Fruit fly (Drosophila melanogaster): ENCODE results near the gene CG14780.

Gene CG14780

dm6 chrX:1517618-1518017, 45.3 kb downstream of the CG14780 start (continued):
- TF ChIP-seq tin (GFP tag; optimal IDR thresholded peaks at IDR 0.05) (peak; percentile 34), ro (GFP tag; IDR thresholded peaks at IDR 0.05) (no peak), CG14014 (GFP tag; IDR thresholded peaks at IDR 0.05) (peak; percentile 41; the same call in 1 of the 2 replicates), danr (GFP tag; IDR thresholded peaks at IDR 0.05) (no peak), tna (GFP tag; IDR thresholded peaks at IDR 0.05; ENCODE audit: partially characterized antibody) (peak; percentile 77), rib (GFP tag; IDR thresholded peaks at IDR 0.05) (no peak), Ets65A (GFP tag) (peak; percentile 86), CG17361 (GFP tag; IDR thresholded peaks at IDR 0.05) (no peak), her (GFP tag; optimal IDR thresholded peaks at IDR 0.05) (peak; percentile 62), CG11560 (tag; IDR thresholded peaks at IDR 0.05) (no peak), maf-S (GFP tag; optimal IDR thresholded peaks at IDR 0.05) (no peak), CG6813 (GFP tag; optimal IDR thresholded peaks at IDR 0.05) (peak; percentile 42), dimm (GFP tag; IDR thresholded peaks at IDR 0.05) (no peak), phol (tag; optimal IDR thresholded peaks at IDR 0.05) (no peak), Doc2 (GFP tag; IDR thresholded peaks at IDR 0.05) (no peak), fu2 (GFP tag; optimal IDR thresholded peaks at IDR 0.05) (no peak), Dip3 (GFP tag; optimal IDR thresholded peaks at IDR 0.05) (no peak), CG43689 (GFP tag; IDR thresholded peaks at IDR 0.05) (no peak), CG2202 (tag; optimal IDR thresholded peaks at IDR 0.05) (no peak), CG8944 (GFP tag; optimal IDR thresholded peaks at IDR 0.05) (no peak), trem (tag; optimal IDR thresholded peaks at IDR 0.05) (no peak), Lpt (GFP tag; optimal IDR thresholded peaks at IDR 0.05) (no peak), luna (GFP tag; optimal IDR thresholded peaks at IDR 0.05) (no peak), CG8478 (optimal IDR thresholded peaks at IDR 0.05) (no peak), ind (GFP tag; optimal IDR thresholded peaks at IDR 0.05) (peak; percentile 12), CG2129 (GFP tag; IDR thresholded peaks at IDR 0.05; ENCODE audit: partially characterized antibody) (peak; percentile 88), pnt (GFP tag; optimal IDR thresholded peaks at IDR 0.05) (no peak), CG10366 (GFP tag; IDR thresholded peaks at IDR 0.05) (peak; percentile 37; the same call in 1 of the 2 replicates), CG31365 (tag; optimal IDR thresholded peaks at IDR 0.05) (no peak), Dp (GFP tag; optimal IDR thresholded peaks at IDR 0.05) (no peak), oc (tag; optimal IDR thresholded peaks at IDR 0.05) (no peak), CG7271 (tag; optimal IDR thresholded peaks at IDR 0.05) (no peak), H2.0 (GFP tag; IDR thresholded peaks at IDR 0.05) (0 out of 2 replicates have a peak, but pooled peaks have one; percentile 12), fd102C (GFP tag; optimal IDR thresholded peaks at IDR 0.05) (no peak), HLH4C (GFP tag; IDR thresholded peaks at IDR 0.05; ENCODE audit: partially characterized antibody) (peak; percentile 82), GATAe (GFP tag; conservative IDR thresholded peaks at IDR 0.05) (no peak), Usf (GFP tag; optimal IDR thresholded peaks at IDR 0.05) (no peak), Gsc (GFP tag; IDR thresholded peaks at IDR 0.05) (no peak), CG9215 (GFP tag; IDR thresholded peaks at IDR 0.05) (no peak), da (GFP tag; optimal IDR thresholded peaks at IDR 0.05) (no peak), CG4617 (GFP tag; optimal IDR thresholded peaks at IDR 0.05; ENCODE audit: borderline replicate concordance) (no peak), CG4820 (GFP tag; optimal IDR thresholded peaks at IDR 0.05) (no peak), Hmx (GFP tag; optimal IDR thresholded peaks at IDR 0.05) (no peak), run (tag; optimal IDR thresholded peaks at IDR 0.05) (no peak), Nf-YB (GFP tag; optimal IDR thresholded peaks at IDR 0.05) (peak; percentile 97), CG2120 (GFP tag; optimal IDR thresholded peaks at IDR 0.05) (peak; percentile 62), CG6654 (GFP tag; optimal IDR thresholded peaks at IDR 0.05) (no peak), mirr (GFP tag; optimal IDR thresholded peaks at IDR 0.05) (peak; percentile 29), Jarid2 (GFP tag; optimal IDR thresholded peaks at IDR 0.05) (no peak), Oli (tag; optimal IDR thresholded peaks at IDR 0.05) (no peak), CG2199 (GFP tag; IDR thresholded peaks at IDR 0.05) (no peak), az2 (GFP tag; optimal IDR thresholded peaks at IDR 0.05) (peak; percentile 34), nau (GFP tag; optimal IDR thresholded peaks at IDR 0.05) (no peak)

Measured in whole organism, embryonic.